Worm (Caenorhabditis elegans) whole organism, L3 larva: Measurements from ENCODE around the gene sulp-7.

Source experiments
- jun-1 ChIP-seq: fragments of 150-350 bp; optimal IDR thresholded peaks from 2 replicates; lab custom pipeline; 2014; ENCODE audit warnings: missing biosample characterization, missing genetic modification reagents, missing genetic modification characterization
- nhr-12 ChIP-seq: fragments of 150-350 bp; optimal IDR thresholded peaks from 2 replicates; lab custom pipeline; 2014; ENCODE audit warnings: missing biosample characterization, missing genetic modification characterization
- nhr-28 ChIP-seq: fragments of 150-350 bp; optimal IDR thresholded peaks from 2 replicates; lab custom pipeline; 2014; ENCODE audit warnings: missing biosample characterization, missing genetic modification characterization
- ztf-4 ChIP-seq: fragments of 150-350 bp; optimal IDR thresholded peaks from 2 replicates; lab custom pipeline; 2014; ENCODE audit warnings: missing biosample characterization, missing genetic modification characterization

DNA sequence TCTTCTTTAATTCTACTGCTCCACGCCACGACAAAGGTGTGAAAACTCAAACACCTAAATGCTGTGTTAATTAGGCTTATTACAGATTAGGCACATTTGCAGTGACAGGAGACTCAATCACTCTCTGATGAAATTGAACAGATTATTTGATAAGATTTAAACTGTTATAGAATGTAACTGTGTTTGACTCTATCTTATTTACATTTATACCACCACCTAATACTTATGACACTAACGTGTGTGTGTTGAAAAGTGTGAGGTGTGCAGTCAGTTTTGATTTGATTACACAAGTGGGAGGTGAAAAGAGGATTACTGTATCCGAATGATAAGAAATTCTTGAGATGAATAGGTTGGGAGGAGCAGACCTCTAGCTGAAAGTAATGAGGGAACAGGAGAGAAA is 51.8 kb downstream of the sulp-7 start:
- no peak for TF ChIP-seq jun-1 (tag; lab: Kevin White, UChicago)
- no peak for TF ChIP-seq ztf-4
- TF ChIP-seq nhr-12, result no peak
- TF ChIP-seq nhr-28 (tag; lab: Kevin White, UChicago), result no peak
